Worm (Caenorhabditis elegans): ENCODE results near the gene psr-1.

The psr-1 gene

DNA sequence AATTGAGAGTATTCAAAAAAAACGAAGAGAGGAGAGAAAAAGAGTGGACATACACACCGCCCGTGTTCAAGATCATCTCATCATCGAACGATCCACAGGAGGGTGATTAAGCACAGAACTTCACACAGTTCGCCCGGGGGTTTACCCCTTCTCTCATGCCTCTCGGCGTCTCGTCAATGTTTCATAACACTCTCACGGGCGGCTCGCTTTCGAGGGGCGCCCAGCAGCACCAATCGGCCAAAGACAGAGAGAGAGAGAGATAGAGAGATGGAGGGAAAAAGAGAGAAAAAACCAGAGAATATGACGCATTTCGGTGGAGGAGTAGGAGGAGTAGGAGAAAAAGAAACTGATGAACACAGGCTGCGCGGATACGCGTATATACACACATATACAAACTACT, 52.1 kb downstream of the psr-1 start (continued):
- TF ChIP-seq egl-13 (tag; optimal IDR thresholded peaks at IDR 0.05) = no peak
- no peak for TF ChIP-seq efl-3 (GFP tag; optimal IDR thresholded peaks at IDR 0.05)
- peak; percentile 81 for TF ChIP-seq rnt-1 (tag; optimal IDR thresholded peaks at IDR 0.05)
- TF ChIP-seq pag-3 (tag; optimal IDR thresholded peaks at IDR 0.05; ENCODE audit: borderline replicate concordance, insufficient read depth) = no peak
- TF ChIP-seq pax-3 (tag; optimal IDR thresholded peaks at IDR 0.05) = no peak
- TF ChIP-seq lsy-2 (tag; optimal IDR thresholded peaks at IDR 0.05) = peak; percentile 42 to 72
- TF ChIP-seq lin-35 (GFP tag; optimal IDR thresholded peaks at IDR 0.05) = peak; percentile 58 to 59
- TF ChIP-seq sup-37 (GFP tag; optimal IDR thresholded peaks at IDR 0.05) = no peak
- no peak for TF ChIP-seq nhr-84 (tag; optimal IDR thresholded peaks at IDR 0.05)
- peak; percentile 31 for TF ChIP-seq unc-130 (tag; optimal IDR thresholded peaks at IDR 0.05)
- peak; percentile 14 to 41 (median 39) for TF ChIP-seq dpl-1 (GFP tag; optimal IDR thresholded peaks at IDR 0.05)
- TF ChIP-seq sox-4 (tag; optimal IDR thresholded peaks at IDR 0.05) = no peak
- peak in 1 of 2 experiments; percentile 42 for TF ChIP-seq mdl-1 (tag; optimal IDR thresholded peaks at IDR 0.05)
- TF ChIP-seq lin-14 (GFP tag; optimal IDR thresholded peaks at IDR 0.05) = peak; percentile 94
- no peak for TF ChIP-seq egl-27 (tag; optimal IDR thresholded peaks at IDR 0.05)
- TF ChIP-seq snpc-4 (tag; optimal IDR thresholded peaks at IDR 0.05) = no peak
- no peak for TF ChIP-seq mab-9 (GFP tag; IDR thresholded peaks at IDR 0.05)
- no peak for TF ChIP-seq ama-1 (optimal IDR thresholded peaks at IDR 0.05)
- TF ChIP-seq tbx-2 (tag; optimal IDR thresholded peaks at IDR 0.05) = peak; percentile 61
- TF ChIP-seq mep-1 (tag; optimal IDR thresholded peaks at IDR 0.05) = peak; percentile 56
- no peak for TF ChIP-seq aly-2 (tag; optimal IDR thresholded peaks at IDR 0.05)
- TF ChIP-seq isw-1 (GFP tag; IDR thresholded peaks at IDR 0.05) = no peak
- TF ChIP-seq nhr-12 (tag; optimal IDR thresholded peaks at IDR 0.05) = no peak
- TF ChIP-seq zag-1 (tag; optimal IDR thresholded peaks at IDR 0.05) = no peak
- no peak for TF ChIP-seq unc-62 (GFP tag; optimal IDR thresholded peaks at IDR 0.05)
- TF ChIP-seq skn-1 (tag; optimal IDR thresholded peaks at IDR 0.05) = peak; percentile 83
- TF ChIP-seq lir-3 (tag; optimal IDR thresholded peaks at IDR 0.05; ENCODE audit: poor library complexity) = no peak
- no peak for TF ChIP-seq unc-30 (tag; optimal IDR thresholded peaks at IDR 0.05)
- TF ChIP-seq sptf-1 (tag; optimal IDR thresholded peaks at IDR 0.05) = no peak
- TF ChIP-seq nhr-90 (tag; optimal IDR thresholded peaks at IDR 0.05; ENCODE audit: poor library complexity) = peak; percentile 34
- no peak for TF ChIP-seq ces-1 (GFP tag; optimal IDR thresholded peaks at IDR 0.05)
- no peak for TF ChIP-seq ets-5 (GFP tag; IDR thresholded peaks at IDR 0.05)
- TF ChIP-seq lin-15B (tag; optimal IDR thresholded peaks at IDR 0.05) = peak; percentile 47
- TF ChIP-seq ztf-11 (tag; optimal IDR thresholded peaks at IDR 0.05) = no peak
- TF ChIP-seq mef-2 (tag; optimal IDR thresholded peaks at IDR 0.05) = no peak
- peak; percentile 56 for TF ChIP-seq swsn-7 (tag; optimal IDR thresholded peaks at IDR 0.05)
- TF ChIP-seq ceh-90 (tag; optimal IDR thresholded peaks at IDR 0.05) = no peak
